Worm (Caenorhabditis elegans): ENCODE results near the gene dnj-18.

DNA sequence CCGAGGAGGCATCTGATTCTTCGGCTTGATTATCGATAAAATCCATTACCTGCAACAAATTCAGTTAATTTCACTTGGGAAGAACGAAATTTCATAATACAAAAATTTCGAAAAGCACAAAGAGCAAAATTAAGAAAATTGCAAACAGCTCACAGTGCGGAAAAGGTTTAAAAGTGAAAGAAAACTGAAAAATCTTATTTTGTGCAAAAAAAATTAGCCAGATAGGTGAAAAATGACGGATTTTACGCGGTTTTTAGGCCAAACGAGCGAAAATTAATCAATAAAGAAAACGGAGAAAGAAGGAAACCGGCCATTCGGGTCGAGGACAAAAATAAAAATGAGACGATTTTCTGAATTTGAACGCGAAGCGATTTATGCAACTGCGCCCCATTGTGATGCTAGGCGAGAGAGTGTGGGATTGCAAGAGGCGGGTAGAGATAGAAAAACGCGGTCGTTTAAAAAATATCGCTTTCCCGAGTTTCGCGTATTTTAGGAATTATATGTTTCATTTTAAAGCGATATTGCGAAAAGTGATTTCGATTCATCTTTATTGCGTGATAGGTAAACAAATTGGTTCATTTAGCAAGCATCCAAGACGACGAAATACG, 22.8 kb downstream of the dnj-18 start, which contains the start of gene emb-5:
- TF ChIP-seq ekl-4 (GFP tag; IDR thresholded peaks at IDR 0.05) (no peak), F57A8.1 (GFP tag; optimal IDR thresholded peaks at IDR 0.05) (no peak)

Measured in whole organism, young adult.